Worm (Caenorhabditis elegans) whole organism, L4/young adult: ENCODE results near the gene irld-21.

ENCODE experiments used
- W03F9.2 ChIP-seq: fragments of 150-350 bp; optimal IDR thresholded peaks from 2 replicates; lab custom pipeline; 2014; ENCODE audit warnings: missing biosample characterization, missing genetic modification characterization
- dao-5 ChIP-seq: sonication (generic microtip); optimal IDR thresholded peaks from 2 replicates; lab custom pipeline; 2016; ENCODE audit warnings: missing genotype, missing genetic modification characterization, moderate library complexity, missing compliant biosample characterization
- him-1 ChIP-seq: sonication (generic microtip); optimal IDR thresholded peaks from 2 replicates; lab custom pipeline; 2016; ENCODE audit warnings: missing genotype, missing genetic modification reagents, missing genetic modification characterization, missing compliant biosample characterization

- TF ChIP-seq dao-5 (tag; lab: Kevin White, UChicago) (no peak), him-1 (tag; lab: Kevin White, UChicago) (no peak), W03F9.2 (tag; lab: Kevin White, UChicago) (no peak)
Observed at ce11 chrIV:10110870-10111269, 11.2 kb downstream of the irld-21 start.
